Fruit fly (Drosophila melanogaster) whole organism, embryonic: ENCODE measurements around the gene Sld5.
A peak's percentile ranks its signal among the peaks of the same experiment; 100 is the strongest.

ENCODE experiments used
- Ada2b ChIP-seq: fragments of 200-800 bp; sonication (Bioruptor generic); IDR thresholded peaks from 2 replicates; pipeline ENCODE4 v1.3.6; 2022; ENCODE audit warnings: missing biosample characterization, missing genetic modification characterization
- Antp ChIP-seq: fragments of 200-800 bp; sonication (Bioruptor generic); optimal IDR thresholded peaks from 3 replicates; lab custom pipeline; 2016; ENCODE audit warnings: missing biosample characterization, missing genetic modification characterization
- Bdp1 ChIP-seq: fragments of 200-800 bp; sonication (Bioruptor generic); optimal IDR thresholded peaks from 3 replicates; lab custom pipeline; 2016; ENCODE audit warnings: missing biosample characterization, missing genetic modification characterization
- CG10267 ChIP-seq: fragments of 200-800 bp; sonication (Bioruptor generic); optimal IDR thresholded peaks from 2 replicates; lab custom pipeline; 2018; ENCODE audit warnings: missing biosample characterization, mild to moderate bottlenecking, missing genetic modification characterization, moderate library complexity
- CG10654 ChIP-seq: fragments of 200-800 bp; sonication (Bioruptor generic); optimal IDR thresholded peaks from 2 replicates; lab custom pipeline; 2016; ENCODE audit warnings: missing biosample characterization, missing genetic modification characterization
- CG11085 ChIP-seq: fragments of 200-800 bp; sonication (Bioruptor generic); IDR thresholded peaks from 2 replicates; pipeline ENCODE4 v1.3.6; 2022; ENCODE audit warnings: missing biosample characterization, missing genetic modification characterization
- CG11504 ChIP-seq: fragments of 200-800 bp; sonication (Bioruptor generic); optimal IDR thresholded peaks from 3 replicates; lab custom pipeline; 2019; ENCODE audit warnings: missing biosample characterization, mild to moderate bottlenecking, missing genetic modification characterization, moderate library complexity
- CG12659 ChIP-seq: fragments of 200-800 bp; sonication (Bioruptor generic); optimal IDR thresholded peaks from 3 replicates; lab custom pipeline; 2017; ENCODE audit warnings: mild to moderate bottlenecking, missing biosample characterization, missing genetic modification reagents, missing genetic modification characterization
- CG13296 ChIP-seq: fragments of 200-800 bp; sonication (Bioruptor generic); optimal IDR thresholded peaks from 3 replicates; lab custom pipeline; 2018; ENCODE audit warnings: missing biosample characterization, mild to moderate bottlenecking, missing genetic modification characterization
- CG13775 ChIP-seq: fragments of 200-800 bp; sonication (Bioruptor generic); optimal IDR thresholded peaks from 3 replicates; lab custom pipeline; 2017; ENCODE audit warnings: missing biosample characterization, mild to moderate bottlenecking, missing genetic modification characterization
- CG14050 ChIP-seq: fragments of 200-800 bp; sonication (Bioruptor generic); IDR thresholded peaks from 3 replicates; pipeline ENCODE4 v1.3.6; 2022; ENCODE audit warnings: missing biosample characterization, missing genetic modification characterization
- CG17802 ChIP-seq: fragments of 200-800 bp; sonication (Bioruptor generic); optimal IDR thresholded peaks from 2 replicates; lab custom pipeline; 2018; ENCODE audit warnings: missing biosample characterization, mild to moderate bottlenecking, missing genetic modification characterization, moderate library complexity
- CG2116 ChIP-seq: fragments of 200-800 bp; sonication (Bioruptor generic); optimal IDR thresholded peaks from 3 replicates; lab custom pipeline; 2018; ENCODE audit warnings: missing biosample characterization, mild to moderate bottlenecking, missing genetic modification characterization
- CG2678 ChIP-seq: fragments of 200-800 bp; sonication (Bioruptor generic); optimal IDR thresholded peaks from 3 replicates; lab custom pipeline; 2019; ENCODE audit warnings: missing biosample characterization, mild to moderate bottlenecking, missing genetic modification characterization, moderate library complexity
- CG30403 ChIP-seq: fragments of 200-800 bp; sonication (Bioruptor generic); optimal IDR thresholded peaks from 3 replicates; lab custom pipeline; 2016; ENCODE audit warnings: missing biosample characterization, missing genetic modification characterization
- CG33213 ChIP-seq: fragments of 200-800 bp; sonication (Bioruptor generic); optimal IDR thresholded peaks from 3 replicates; lab custom pipeline; 2016; ENCODE audit warnings: missing biosample characterization, missing genetic modification characterization
- CG34376 ChIP-seq: fragments of 200-800 bp; sonication (Bioruptor generic); optimal IDR thresholded peaks from 2 replicates; lab custom pipeline; 2018; ENCODE audit warnings: missing biosample characterization, mild to moderate bottlenecking, missing genetic modification characterization
- CG8478 ChIP-seq: fragments of >200 bp; optimal IDR thresholded peaks from 2 replicates; lab custom pipeline; 2018
- CG8924 ChIP-seq: fragments of 200-800 bp; optimal IDR thresholded peaks from 3 replicates; lab custom pipeline; 2019; ENCODE audit warnings: missing biosample characterization, mild to moderate bottlenecking, missing genetic modification characterization, moderate library complexity
- CG9609 ChIP-seq: fragments of 200-800 bp; sonication (Bioruptor generic); optimal IDR thresholded peaks from 3 replicates; lab custom pipeline; 2016; ENCODE audit warnings: missing biosample characterization, missing genetic modification characterization
- CG9817 ChIP-seq: fragments of 200-800 bp; sonication (Bioruptor generic); optimal IDR thresholded peaks from 2 replicates; lab custom pipeline; 2018; ENCODE audit warnings: missing biosample characterization, mild to moderate bottlenecking, missing genetic modification characterization, moderate library complexity
- Dek ChIP-seq: fragments of 200-800 bp; sonication (Bioruptor generic); optimal IDR thresholded peaks from 3 replicates; lab custom pipeline; 2019; ENCODE audit warnings: missing biosample characterization, mild to moderate bottlenecking, missing genetic modification characterization, moderate library complexity
- Dfd ChIP-seq, 2 experiments: fragments of >200 bp; optimal IDR thresholded peaks; 2 replicates each; lab custom pipeline; 2017; ENCODE audit warnings: missing biosample characterization in 2 of 2, missing genetic modification characterization in 2 of 2
- Doc2 ChIP-seq: fragments of 200-800 bp; sonication (Bioruptor generic); IDR thresholded peaks from 2 replicates; pipeline ENCODE4 v1.3.6; 2022; ENCODE audit warnings: missing biosample characterization, missing genetic modification characterization
- Dp ChIP-seq: fragments of 200-800 bp; sonication (Bioruptor generic); optimal IDR thresholded peaks from 2 replicates; lab custom pipeline; 2018; ENCODE audit warnings: missing biosample characterization, mild to moderate bottlenecking, missing genetic modification characterization, moderate library complexity
- Gsc ChIP-seq: fragments of 200-800 bp; sonication (Bioruptor generic); IDR thresholded peaks from 2 replicates; pipeline ENCODE4 v1.3.6; 2022; ENCODE audit warnings: missing biosample characterization, missing genetic modification characterization
- Hand ChIP-seq: fragments of 200-800 bp; sonication (Bioruptor generic); optimal IDR thresholded peaks from 2 replicates; lab custom pipeline; 2017; ENCODE audit warnings: mild to moderate bottlenecking, missing biosample characterization, missing genetic modification reagents, missing genetic modification characterization
- Hr3 ChIP-seq: fragments of 200-800 bp; sonication (Bioruptor generic); optimal IDR thresholded peaks from 3 replicates; lab custom pipeline; 2016; ENCODE audit warnings: missing biosample characterization, missing genetic modification characterization
- NFAT ChIP-seq: fragments of 200-800 bp; sonication (Bioruptor generic); IDR thresholded peaks from 2 replicates; pipeline ENCODE4 v1.3.6; 2022; ENCODE audit warnings: missing biosample characterization, missing genetic modification characterization
- Opbp ChIP-seq: fragments of 200-800 bp; sonication (Bioruptor generic); IDR thresholded peaks from 3 replicates; pipeline ENCODE4 v1.3.6; 2022; ENCODE audit warnings: missing biosample characterization, missing genetic modification characterization; ENCODE audit not compliant: partially characterized antibody
- Optix ChIP-seq: fragments of 200-800 bp; sonication (Bioruptor generic); IDR thresholded peaks from 3 replicates; pipeline ENCODE4 v1.3.6; 2022; ENCODE audit warnings: missing biosample characterization, missing genetic modification characterization
- Poxn ChIP-seq: fragments of 200-800 bp; sonication (Bioruptor generic); IDR thresholded peaks from 2 replicates; pipeline ENCODE4 v1.3.6; 2022; ENCODE audit warnings: missing biosample characterization, missing genetic modification characterization
- Ssrp ChIP-seq: fragments of 200-800 bp; sonication (Bioruptor generic); optimal IDR thresholded peaks from 2 replicates; lab custom pipeline; 2018; ENCODE audit warnings: missing biosample characterization, mild to moderate bottlenecking, missing genetic modification characterization, moderate library complexity
- Trl ChIP-seq, 3 experiments: fragments of >200 bp in 2 of 3; fragments of 200-800 bp in 1 of 3; sonication (Bioruptor generic) in 1 of 3; optimal IDR thresholded peaks; 2 replicates in 1 of 3; 3 replicates in 2 of 3; lab custom pipeline; 2016 to 2017; ENCODE audit warnings: missing biosample characterization in 1 of 3, missing genetic modification characterization in 1 of 3
- cad ChIP-seq: fragments of >200 bp; optimal IDR thresholded peaks from 2 replicates; lab custom pipeline; 2017; ENCODE audit warnings: missing biosample characterization, missing genetic modification characterization
- ewg ChIP-seq: fragments of 200-800 bp; sonication (Bioruptor generic); optimal IDR thresholded peaks from 3 replicates; lab custom pipeline; 2017; ENCODE audit warnings: mild to moderate bottlenecking, missing biosample characterization, missing genetic modification reagents, missing genetic modification characterization
- exex ChIP-seq: fragments of 200-800 bp; sonication (Bioruptor generic); optimal IDR thresholded peaks from 4 replicates; lab custom pipeline; 2018; ENCODE audit warnings: missing biosample characterization, mild to moderate bottlenecking, missing genetic modification characterization, moderate library complexity
- fd64A ChIP-seq: fragments of 200-800 bp; sonication (Bioruptor generic); optimal IDR thresholded peaks from 3 replicates; lab custom pipeline; 2018; ENCODE audit warnings: missing biosample characterization, mild to moderate bottlenecking, missing genetic modification characterization
- gem ChIP-seq: fragments of 200-800 bp; sonication (Bioruptor generic); optimal IDR thresholded peaks from 2 replicates; lab custom pipeline; 2019; ENCODE audit warnings: missing biosample characterization, mild to moderate bottlenecking, missing genetic modification characterization, moderate library complexity
- jumu ChIP-seq: fragments of 200-800 bp; sonication (Bioruptor generic); optimal IDR thresholded peaks from 3 replicates; lab custom pipeline; 2016; ENCODE audit warnings: missing biosample characterization, missing genetic modification characterization
- kni ChIP-seq: fragments of 200-800 bp; sonication (Bioruptor generic); optimal IDR thresholded peaks from 3 replicates; lab custom pipeline; 2017; ENCODE audit warnings: mild to moderate bottlenecking, missing biosample characterization, missing genetic modification reagents, missing genetic modification characterization
- lilli ChIP-seq: fragments of 200-800 bp; sonication (Bioruptor generic); optimal IDR thresholded peaks from 3 replicates; lab custom pipeline; 2016; ENCODE audit warnings: missing biosample characterization, missing genetic modification characterization
- lov ChIP-seq, 2 experiments: fragments of 200-800 bp in 1 of 2; fragments of >200 bp in 1 of 2; sonication (Bioruptor generic) in 1 of 2; IDR thresholded peaks in 1 of 2; optimal IDR thresholded peaks in 1 of 2; 2 replicates in 1 of 2; 3 replicates in 1 of 2; pipeline versions ENCODE4 v1.3.6 to Lab custom; 2017 to 2022; ENCODE audit warnings: missing biosample characterization in 1 of 2, missing genetic modification characterization in 1 of 2
- scrt ChIP-seq: fragments of 200-800 bp; sonication (Bioruptor generic); optimal IDR thresholded peaks from 2 replicates; lab custom pipeline; 2018; ENCODE audit warnings: missing biosample characterization, mild to moderate bottlenecking, missing genetic modification characterization, moderate library complexity
- tx ChIP-seq: fragments of 200-800 bp; sonication (Bioruptor generic); optimal IDR thresholded peaks from 2 replicates; lab custom pipeline; 2016; ENCODE audit warnings: missing biosample characterization, missing genetic modification characterization
- vvl ChIP-seq: fragments of 200-800 bp; sonication (Bioruptor generic); IDR thresholded peaks from 2 replicates; pipeline ENCODE4 v1.3.6; 2022; ENCODE audit warnings: missing biosample characterization, missing genetic modification characterization
- wdn ChIP-seq: fragments of 200-800 bp; sonication (Bioruptor generic); IDR thresholded peaks from 2 replicates; pipeline ENCODE4 v1.3.6; 2022; ENCODE audit warnings: missing biosample characterization, missing genetic modification characterization

The Sld5 gene

DNA sequence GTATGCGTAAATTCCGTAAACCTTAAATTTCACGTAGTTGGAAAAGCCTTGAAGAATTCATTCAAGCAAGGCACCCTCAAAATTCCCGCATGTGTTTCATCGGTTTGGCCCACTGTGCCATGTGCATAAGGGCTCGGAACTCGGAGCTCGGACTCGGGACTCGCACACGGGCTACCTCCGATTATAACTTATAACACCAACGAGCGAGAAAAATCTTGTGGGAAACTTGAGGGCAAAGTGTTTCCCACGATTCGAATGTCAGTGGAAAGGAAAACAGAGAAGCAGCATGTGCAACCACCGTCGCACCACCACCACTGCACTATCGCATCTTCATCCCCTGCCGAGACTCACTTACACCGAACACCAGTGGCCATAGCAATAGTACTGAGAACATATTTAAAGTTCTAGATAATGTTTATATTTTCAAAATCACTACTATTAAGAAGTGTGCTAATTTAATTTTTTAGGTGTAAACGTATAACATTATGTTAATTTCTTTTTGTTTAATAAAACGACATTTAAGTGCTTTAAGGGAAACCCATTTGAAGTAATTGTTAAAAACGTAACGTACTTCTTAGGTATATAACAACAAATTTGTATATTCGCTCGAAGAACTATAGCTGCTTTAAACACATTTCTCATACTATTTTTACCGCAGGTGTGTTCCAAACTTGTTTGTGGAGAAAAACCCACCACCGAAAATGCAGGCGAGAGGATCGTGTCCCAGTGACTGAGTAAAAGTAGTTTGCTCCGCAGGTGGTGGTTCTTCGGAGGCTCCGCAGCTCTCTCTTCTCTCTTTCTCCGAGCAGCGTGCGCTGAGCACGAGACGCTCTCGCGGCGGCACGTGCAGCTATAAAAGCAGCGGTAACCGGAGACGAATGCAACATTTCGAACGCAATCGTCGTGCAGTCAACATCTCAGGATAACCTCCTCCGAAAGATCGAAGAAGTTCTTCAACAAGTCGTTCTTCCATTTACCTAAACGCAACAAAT, 19.9 kb downstream of the Sld5 start (continued):
- peak; percentile 96 for TF ChIP-seq gem
- peak; percentile 84 for TF ChIP-seq fd64A (GFP tag; lab: Kevin White, UChicago)
- peak; percentile 96 for TF ChIP-seq CG10267
- peak; percentile 69 for TF ChIP-seq tx (GFP tag; lab: Kevin White, UChicago)
- TF ChIP-seq Doc2 (GFP tag; lab: Robert Waterston, UW) = no peak
- TF ChIP-seq Gsc (GFP tag; lab: Robert Waterston, UW) = peak; percentile 51; the same call in 1 of the 2 replicates
- TF ChIP-seq lov (optimal IDR thresholded peaks at IDR 0.05; lab: Kevin White, UChicago) = no peak
- TF ChIP-seq lov (GFP tag; IDR thresholded peaks at IDR 0.05; lab: Robert Waterston, UW) = peak; percentile 36; the same call in 2 of the 3 replicates
- TF ChIP-seq NFAT (GFP tag; lab: Robert Waterston, UW) = no peak
- TF ChIP-seq CG11085 (GFP tag; lab: Robert Waterston, UW) = no peak
- TF ChIP-seq lilli (GFP tag; lab: Kevin White, UChicago) = peak; percentile 46
- TF ChIP-seq CG9609 = peak; percentile 60
- peak; percentile 91 for TF ChIP-seq CG11504 (tag; lab: Kevin White, UChicago)
- no peak for TF ChIP-seq Dp
- TF ChIP-seq Bdp1 (GFP tag; lab: Kevin White, UChicago) = peak; percentile 34
- peak; percentile 83 for TF ChIP-seq Hr3 (GFP tag; lab: Kevin White, UChicago)
- TF ChIP-seq CG2678 (tag; lab: Kevin White, UChicago) = peak; percentile 95
- TF ChIP-seq CG34376 (GFP tag; lab: Kevin White, UChicago) = no peak
- TF ChIP-seq Dfd (GFP tag; optimal IDR thresholded peaks at IDR 0.05; lab: Kevin White, UChicago) = no peak
- peak; percentile 15 for TF ChIP-seq cad (GFP tag; lab: Kevin White, UChicago)
- TF ChIP-seq vvl (GFP tag; lab: Robert Waterston, UW) = peak; percentile 71
- peak; percentile 12 for TF ChIP-seq Hand (GFP tag; lab: Kevin White, UChicago)
- TF ChIP-seq CG33213 = peak; percentile 47
- TF ChIP-seq CG12659 = peak; percentile 79
- TF ChIP-seq wdn (GFP tag; lab: Robert Waterston, UW) = no peak
- peak; percentile 98 for TF ChIP-seq CG8924 (tag; lab: Kevin White, UChicago)
- peak; percentile 36 for TF ChIP-seq scrt
- TF ChIP-seq Poxn (GFP tag; lab: Robert Waterston, UW) = no peak
- no peak for TF ChIP-seq CG8478 (lab: Kevin White, UChicago)
- peak; percentile 89 for TF ChIP-seq CG30403 (GFP tag; lab: Kevin White, UChicago)
- TF ChIP-seq Dek (tag; lab: Kevin White, UChicago) = peak; percentile 57
- peak; percentile 0 to 97 for TF ChIP-seq Trl (optimal IDR thresholded peaks at IDR 0.05; lab: Kevin White, UChicago)
- TF ChIP-seq Trl (GFP tag; optimal IDR thresholded peaks at IDR 0.05; lab: Kevin White, UChicago) = peak; percentile 23
- TF ChIP-seq CG13296 (GFP tag; lab: Kevin White, UChicago) = peak; percentile 42
- TF ChIP-seq Ada2b (GFP tag; lab: Robert Waterston, UW) = no peak; the same call in 1 of the 2 replicates
- peak; percentile 70 for TF ChIP-seq CG2116
- peak; percentile 97 for TF ChIP-seq kni (GFP tag; lab: Kevin White, UChicago)
- peak; percentile 63 for TF ChIP-seq jumu (GFP tag; lab: Kevin White, UChicago)
- no peak for TF ChIP-seq CG14050 (GFP tag; lab: Robert Waterston, UW)
- TF ChIP-seq Opbp (GFP tag; lab: Robert Waterston, UW) = 0 out of 3 replicates have a peak, but pooled peaks have one; percentile 27
- TF ChIP-seq CG9817 = peak; percentile 54
- TF ChIP-seq Ssrp (tag; lab: Kevin White, UChicago) = peak; percentile 96
- TF ChIP-seq CG13775 (GFP tag; lab: Kevin White, UChicago) = peak; percentile 91
- TF ChIP-seq Antp = peak; percentile 34
- TF ChIP-seq exex (tag; lab: Kevin White, UChicago) = peak; percentile 23
- peak; percentile 78 for TF ChIP-seq ewg (GFP tag; lab: Kevin White, UChicago)
- no peak for TF ChIP-seq Optix
- TF ChIP-seq CG17802 (tag; lab: Kevin White, UChicago) = peak; percentile 64
- TF ChIP-seq CG10654 (GFP tag; lab: Kevin White, UChicago) = peak; percentile 53
